Fruit fly (Drosophila melanogaster): ENCODE results near the gene CG14187.

The CG14187 gene

dm6 chr3L:20103777-20104542, 8.7 kb downstream of the CG14187 start, which contains the start of gene CG14186:
Gene CG14186, minus strand, starts transcription at chr3L:20103827.
- TF ChIP-seq Dll (optimal IDR thresholded peaks at IDR 0.05), result no peak
- no peak for TF ChIP-seq pan (optimal IDR thresholded peaks at IDR 0.05)
- TF ChIP-seq usp (GFP tag; optimal IDR thresholded peaks at IDR 0.05), result no peak
- TF ChIP-seq EcR (GFP tag; optimal IDR thresholded peaks at IDR 0.05), result no peak
- no peak for TF ChIP-seq CG8478 (optimal IDR thresholded peaks at IDR 0.05)
- TF ChIP-seq psq (optimal IDR thresholded peaks at IDR 0.05), result no peak

dm6 chr3L:20097312-20097711, 15.3 kb downstream of the CG14187 start:
- no peak for TF ChIP-seq psq (optimal IDR thresholded peaks at IDR 0.05)
- no peak for TF ChIP-seq EcR (GFP tag; optimal IDR thresholded peaks at IDR 0.05)
- TF ChIP-seq pan (optimal IDR thresholded peaks at IDR 0.05), result no peak
- TF ChIP-seq usp (GFP tag; optimal IDR thresholded peaks at IDR 0.05), result no peak
- TF ChIP-seq Dll (optimal IDR thresholded peaks at IDR 0.05), result no peak
- no peak for TF ChIP-seq CG8478 (optimal IDR thresholded peaks at IDR 0.05)

DNA sequence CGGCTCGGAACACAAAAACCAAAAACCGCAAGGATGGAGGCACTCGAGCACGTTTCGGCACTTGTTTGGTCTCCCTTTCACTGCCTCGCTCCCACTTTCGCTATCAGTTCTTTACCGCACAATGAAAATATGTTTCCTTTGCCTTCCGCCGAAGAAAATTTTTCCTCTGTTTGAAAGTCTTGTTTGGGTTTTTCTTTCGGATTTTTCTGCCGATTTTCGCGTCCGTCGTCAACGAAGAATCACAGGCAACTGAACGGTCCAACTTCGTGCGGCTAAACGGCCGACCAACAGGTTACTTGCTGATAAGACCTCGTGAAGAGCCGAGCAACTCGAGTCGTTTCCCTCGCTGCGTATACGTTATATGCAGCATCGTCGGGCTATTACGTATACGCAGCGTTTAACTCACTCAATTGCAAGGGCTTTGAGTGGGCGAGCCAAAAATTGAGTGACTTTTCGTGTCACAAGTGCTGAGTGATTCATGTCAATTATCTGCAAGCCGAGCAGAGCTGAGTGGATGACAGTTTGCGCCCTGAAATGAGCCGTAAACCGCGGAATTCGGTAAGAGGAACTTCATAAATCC, 23.8 kb downstream of the CG14187 start, which contains the start of gene sNPF-R:
Gene sNPF-R (minus strand): TSS at position 253 of the 580 bp plus-strand sequence.
- TF ChIP-seq EcR (GFP tag; optimal IDR thresholded peaks at IDR 0.05) (no peak), usp (GFP tag; optimal IDR thresholded peaks at IDR 0.05) (no peak), pan (optimal IDR thresholded peaks at IDR 0.05) (no peak), psq (optimal IDR thresholded peaks at IDR 0.05) (no peak), CG8478 (optimal IDR thresholded peaks at IDR 0.05) (no peak)

DNA sequence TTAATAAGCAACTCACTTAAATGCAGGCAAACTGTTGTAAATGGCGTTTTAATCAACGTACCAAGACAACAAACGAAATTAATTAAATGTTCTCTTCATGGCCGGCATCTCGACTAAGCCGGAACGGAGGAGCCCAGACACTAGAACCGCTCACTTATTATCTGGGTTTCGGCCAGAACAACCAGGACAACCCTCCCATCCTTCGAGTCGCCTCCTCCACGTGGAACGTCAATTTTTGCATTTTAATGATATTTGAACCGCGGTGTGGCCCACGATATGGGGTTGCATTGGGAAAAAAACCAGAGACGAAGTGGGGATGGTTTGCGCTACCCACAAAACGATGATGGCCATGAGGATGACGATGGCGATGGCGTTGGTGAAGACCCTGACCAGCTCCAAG, 27.6 kb downstream of the CG14187 start:
- TF ChIP-seq pan (optimal IDR thresholded peaks at IDR 0.05) (no peak), CG8478 (optimal IDR thresholded peaks at IDR 0.05) (no peak), EcR (GFP tag; optimal IDR thresholded peaks at IDR 0.05) (no peak), Dll (optimal IDR thresholded peaks at IDR 0.05) (no peak), psq (optimal IDR thresholded peaks at IDR 0.05) (no peak), usp (GFP tag; optimal IDR thresholded peaks at IDR 0.05) (no peak)

DNA sequence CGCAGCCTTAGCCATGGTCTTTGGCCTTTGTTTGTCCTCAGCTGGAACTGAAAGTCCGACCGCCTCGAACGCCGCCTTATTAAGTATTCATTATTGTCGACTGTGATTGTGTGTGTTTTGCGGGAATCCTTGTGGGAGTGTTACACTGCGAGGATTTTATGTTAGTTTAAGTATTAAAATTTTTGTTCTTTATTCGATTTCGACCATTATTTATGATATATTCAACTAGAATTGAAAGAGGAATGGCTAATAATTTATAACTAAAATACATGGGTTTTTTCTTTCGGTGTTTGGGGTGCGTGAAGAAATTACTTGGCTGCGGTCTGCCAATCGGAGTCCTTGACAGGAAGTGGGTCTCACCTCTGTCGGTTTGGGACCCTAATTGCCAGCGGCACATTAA, 50.1 kb downstream of the CG14187 start:
- no peak for TF ChIP-seq EcR (GFP tag; optimal IDR thresholded peaks at IDR 0.05)
- TF ChIP-seq CG8478 (optimal IDR thresholded peaks at IDR 0.05), result no peak
- TF ChIP-seq Dll (optimal IDR thresholded peaks at IDR 0.05), result no peak
- TF ChIP-seq psq (optimal IDR thresholded peaks at IDR 0.05), result no peak
- no peak for TF ChIP-seq usp (GFP tag; optimal IDR thresholded peaks at IDR 0.05)
- no peak for TF ChIP-seq pan (optimal IDR thresholded peaks at IDR 0.05)
